Worm (Caenorhabditis elegans): ENCODE data around the gene F38B2.2.

DNA sequence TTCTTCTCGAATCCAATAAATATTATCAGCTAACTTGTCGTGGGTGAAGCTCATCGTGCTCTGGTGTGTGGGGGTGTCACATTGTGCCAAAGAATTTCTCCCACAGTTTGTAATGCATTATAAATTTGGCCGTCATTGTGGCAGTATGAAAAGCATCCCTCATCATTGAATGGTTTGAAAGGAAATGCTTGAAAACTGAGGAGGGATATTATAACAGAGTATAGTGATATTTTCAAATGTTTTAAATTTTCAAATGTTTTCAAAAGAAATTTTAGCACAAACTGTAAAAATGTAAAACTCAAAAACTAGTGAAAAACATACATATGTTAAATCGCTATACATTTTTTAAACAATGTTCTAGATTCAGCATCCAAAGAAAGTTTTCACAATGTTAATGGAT lies 10.2 kb downstream of the F38B2.2 start, which contains the start of gene C03A3.3:
- TF ChIP-seq dmd-9 (GFP tag; IDR thresholded peaks at IDR 0.05) (no peak), pha-4 (GFP tag; IDR thresholded peaks at IDR 0.05) (no peak), pha-4 (tag; optimal IDR thresholded peaks at IDR 0.05) (no peak), mdl-1 (tag; optimal IDR thresholded peaks at IDR 0.05) (no peak)

All from whole organism, L4 larva.